Fruit fly (Drosophila melanogaster) whole organism, embryonic: ENCODE measurements around the gene Nup153.

Experiments
- Asciz ChIP-seq: fragments of 200-800 bp; sonication (Bioruptor generic); optimal IDR thresholded peaks from 2 replicates; lab custom pipeline; 2017; ENCODE audit warnings: missing biosample characterization, mild to moderate bottlenecking, missing genetic modification characterization, missing genetic modification reagents
- CG11085 ChIP-seq: fragments of 200-800 bp; sonication (Bioruptor generic); IDR thresholded peaks from 2 replicates; pipeline ENCODE4 v1.3.6; 2022; ENCODE audit warnings: missing biosample characterization, missing genetic modification characterization
- CG11504 ChIP-seq: fragments of 200-800 bp; sonication (Bioruptor generic); optimal IDR thresholded peaks from 3 replicates; lab custom pipeline; 2019; ENCODE audit warnings: missing biosample characterization, mild to moderate bottlenecking, missing genetic modification characterization, moderate library complexity
- CG12155 ChIP-seq: fragments of 200-800 bp; sonication (Bioruptor generic); optimal IDR thresholded peaks from 3 replicates; lab custom pipeline; 2016; ENCODE audit warnings: missing biosample characterization, missing genetic modification characterization
- CG12659 ChIP-seq: fragments of 200-800 bp; sonication (Bioruptor generic); optimal IDR thresholded peaks from 3 replicates; lab custom pipeline; 2017; ENCODE audit warnings: mild to moderate bottlenecking, missing biosample characterization, missing genetic modification reagents, missing genetic modification characterization
- CG12744 ChIP-seq: fragments of 200-800 bp; sonication (Bioruptor generic); optimal IDR thresholded peaks from 2 replicates; lab custom pipeline; 2016; ENCODE audit warnings: missing biosample characterization, missing genetic modification characterization
- CG14860 ChIP-seq: fragments of 200-800 bp; sonication (Bioruptor generic); IDR thresholded peaks from 3 replicates; pipeline ENCODE4 v1.3.6; 2022; ENCODE audit warnings: missing biosample characterization, missing genetic modification characterization; ENCODE audit not compliant: partially characterized antibody
- CG15514 ChIP-seq: fragments of 200-800 bp; sonication (Bioruptor generic); optimal IDR thresholded peaks from 3 replicates; lab custom pipeline; 2017; ENCODE audit warnings: missing biosample characterization, missing genetic modification characterization, mild to moderate bottlenecking, moderate library complexity, missing genetic modification reagents
- CG18476 ChIP-seq: fragments of 200-800 bp; sonication (Bioruptor generic); optimal IDR thresholded peaks from 2 replicates; lab custom pipeline; 2016; ENCODE audit warnings: missing biosample characterization, mild to moderate bottlenecking, missing genetic modification characterization
- CG30403 ChIP-seq: fragments of 200-800 bp; sonication (Bioruptor generic); optimal IDR thresholded peaks from 3 replicates; lab custom pipeline; 2016; ENCODE audit warnings: missing biosample characterization, missing genetic modification characterization
- CG3163 ChIP-seq: fragments of 200-800 bp; sonication (Bioruptor generic); optimal IDR thresholded peaks from 3 replicates; lab custom pipeline; 2016; ENCODE audit warnings: missing biosample characterization, missing genetic modification characterization
- CG34376 ChIP-seq: fragments of 200-800 bp; sonication (Bioruptor generic); optimal IDR thresholded peaks from 2 replicates; lab custom pipeline; 2018; ENCODE audit warnings: missing biosample characterization, mild to moderate bottlenecking, missing genetic modification characterization
- CG34422 ChIP-seq: fragments of 200-800 bp; sonication (Bioruptor generic); IDR thresholded peaks from 3 replicates; pipeline ENCODE4 v1.3.6; 2022; ENCODE audit warnings: missing biosample characterization, missing genetic modification characterization
- CG3847 ChIP-seq: fragments of 200-800 bp; sonication (Bioruptor generic); IDR thresholded peaks from 2 replicates; pipeline ENCODE4 v1.3.6; 2022; ENCODE audit warnings: missing biosample characterization, missing genetic modification characterization
- CG4328 ChIP-seq: fragments of 200-800 bp; sonication (Bioruptor generic); optimal IDR thresholded peaks from 3 replicates; lab custom pipeline; 2017; ENCODE audit warnings: missing biosample characterization, missing genetic modification reagents, missing genetic modification characterization
- CG4404 ChIP-seq: fragments of 200-800 bp; sonication (Bioruptor generic); IDR thresholded peaks from 2 replicates; pipeline ENCODE4 v1.3.6; 2022; ENCODE audit warnings: missing biosample characterization, missing genetic modification characterization
- CG7357 ChIP-seq: fragments of 200-800 bp; sonication (Bioruptor generic); IDR thresholded peaks from 3 replicates; pipeline ENCODE4 v1.3.6; 2022; ENCODE audit warnings: missing biosample characterization, missing genetic modification characterization
- CG7839 ChIP-seq: fragments of 200-800 bp; sonication (Bioruptor generic); optimal IDR thresholded peaks from 3 replicates; lab custom pipeline; 2018; ENCODE audit warnings: missing biosample characterization, mild to moderate bottlenecking, missing genetic modification characterization, moderate library complexity
- CG8944 ChIP-seq: fragments of 200-800 bp; sonication (Bioruptor generic); optimal IDR thresholded peaks from 3 replicates; lab custom pipeline; 2016; ENCODE audit warnings: missing biosample characterization, missing genetic modification characterization
- CG9609 ChIP-seq: fragments of 200-800 bp; sonication (Bioruptor generic); optimal IDR thresholded peaks from 3 replicates; lab custom pipeline; 2016; ENCODE audit warnings: missing biosample characterization, missing genetic modification characterization
- CG9932 ChIP-seq: fragments of 200-800 bp; sonication (Bioruptor generic); IDR thresholded peaks from 2 replicates; pipeline ENCODE4 v1.3.6; 2022; ENCODE audit warnings: missing biosample characterization, missing genetic modification characterization
- Dip2 ChIP-seq: fragments of 200-800 bp; sonication (Bioruptor generic); IDR thresholded peaks from 2 replicates; pipeline ENCODE4 v1.3.6; 2022; ENCODE audit warnings: missing biosample characterization, missing genetic modification characterization
- Dref ChIP-seq: fragments of 200-800 bp; sonication (Bioruptor generic); IDR thresholded peaks from 2 replicates; pipeline ENCODE4 v1.3.6; 2022; ENCODE audit warnings: missing biosample characterization, missing genetic modification characterization
- Fer3 ChIP-seq: fragments of 200-800 bp; sonication (Bioruptor generic); optimal IDR thresholded peaks from 2 replicates; lab custom pipeline; 2018; ENCODE audit warnings: missing biosample characterization, mild to moderate bottlenecking, missing genetic modification characterization, moderate library complexity
- Oaz ChIP-seq: fragments of 200-800 bp; sonication (Bioruptor generic); IDR thresholded peaks from 2 replicates; pipeline ENCODE4 v1.3.6; 2022; ENCODE audit warnings: missing biosample characterization, missing genetic modification characterization
- Opbp ChIP-seq: fragments of 200-800 bp; sonication (Bioruptor generic); IDR thresholded peaks from 3 replicates; pipeline ENCODE4 v1.3.6; 2022; ENCODE audit warnings: missing biosample characterization, missing genetic modification characterization; ENCODE audit not compliant: partially characterized antibody
- Optix ChIP-seq: fragments of 200-800 bp; sonication (Bioruptor generic); IDR thresholded peaks from 3 replicates; pipeline ENCODE4 v1.3.6; 2022; ENCODE audit warnings: missing biosample characterization, missing genetic modification characterization
- Rfx ChIP-seq: fragments of 200-800 bp; sonication (Bioruptor generic); IDR thresholded peaks from 2 replicates; pipeline ENCODE4 v1.3.6; 2022; ENCODE audit warnings: missing biosample characterization, missing genetic modification characterization
- Taf1 ChIP-seq: fragments of 200-800 bp; sonication (Bioruptor generic); IDR thresholded peaks from 2 replicates; pipeline ENCODE4 v1.3.6; 2022; ENCODE audit warnings: missing biosample characterization, missing genetic modification characterization
- Tbp ChIP-seq: fragments of >200 bp; optimal IDR thresholded peaks from 2 replicates; lab custom pipeline; 2018; ENCODE audit warnings: missing biosample characterization, missing genetic modification characterization
- amos ChIP-seq: fragments of 200-800 bp; sonication (Bioruptor generic); IDR thresholded peaks from 2 replicates; pipeline ENCODE4 v1.3.6; 2022; ENCODE audit warnings: missing biosample characterization, missing genetic modification characterization; ENCODE audit not compliant: partially characterized antibody
- bigmax ChIP-seq: fragments of 200-800 bp; sonication (Bioruptor generic); optimal IDR thresholded peaks from 2 replicates; lab custom pipeline; 2018; ENCODE audit warnings: missing biosample characterization, mild to moderate bottlenecking, missing genetic modification characterization
- cg ChIP-seq: fragments of 200-800 bp; sonication (Bioruptor generic); optimal IDR thresholded peaks from 3 replicates; lab custom pipeline; 2019; ENCODE audit warnings: missing biosample characterization, mild to moderate bottlenecking, missing genetic modification characterization, moderate library complexity
- chm ChIP-seq: fragments of 200-800 bp; sonication (Bioruptor generic); IDR thresholded peaks from 2 replicates; pipeline ENCODE4 v1.3.6; 2022; ENCODE audit warnings: missing biosample characterization, missing genetic modification characterization
- gsb ChIP-seq: fragments of 200-800 bp; sonication (Bioruptor generic); IDR thresholded peaks from 2 replicates; pipeline ENCODE4 v1.3.6; 2022; ENCODE audit warnings: missing biosample characterization, missing genetic modification characterization
- gt ChIP-seq: fragments of 200-800 bp; sonication (Bioruptor generic); IDR thresholded peaks from 2 replicates; pipeline ENCODE4 v1.3.6; 2022; ENCODE audit warnings: missing biosample characterization, missing genetic modification characterization
- her ChIP-seq: fragments of 200-800 bp; sonication (Bioruptor generic); optimal IDR thresholded peaks from 2 replicates; lab custom pipeline; 2016; ENCODE audit warnings: missing biosample characterization, missing genetic modification characterization
- knrl ChIP-seq: fragments of 200-800 bp; sonication (Bioruptor generic); IDR thresholded peaks from 3 replicates; pipeline ENCODE4 v1.3.6; 2022; ENCODE audit warnings: missing biosample characterization, missing genetic modification characterization; ENCODE audit not compliant: partially characterized antibody
- lmd ChIP-seq: fragments of 200-800 bp; sonication (Bioruptor generic); IDR thresholded peaks from 2 replicates; pipeline ENCODE4 v1.3.6; 2022; ENCODE audit warnings: missing biosample characterization, missing genetic modification characterization
- peb ChIP-seq: fragments of 200-800 bp; sonication (Bioruptor generic); IDR thresholded peaks from 2 replicates; pipeline ENCODE4 v1.3.6; 2022; ENCODE audit warnings: missing biosample characterization, missing genetic modification characterization
- pfk ChIP-seq: fragments of 200-800 bp; sonication (Bioruptor generic); optimal IDR thresholded peaks from 2 replicates; lab custom pipeline; 2018; ENCODE audit warnings: missing biosample characterization, mild to moderate bottlenecking, missing genetic modification characterization, moderate library complexity
- row ChIP-seq: fragments of 200-800 bp; sonication (Bioruptor generic); IDR thresholded peaks from 3 replicates; pipeline ENCODE4 v1.3.6; 2022; ENCODE audit warnings: missing biosample characterization, missing genetic modification characterization
- sima ChIP-seq: fragments of 200-800 bp; sonication (Bioruptor generic); optimal IDR thresholded peaks from 2 replicates; lab custom pipeline; 2016; ENCODE audit warnings: missing biosample characterization, missing genetic modification characterization
- sqz ChIP-seq: fragments of 200-800 bp; sonication (Bioruptor generic); optimal IDR thresholded peaks from 3 replicates; lab custom pipeline; 2018; ENCODE audit warnings: missing biosample characterization, mild to moderate bottlenecking, missing genetic modification characterization
- tll ChIP-seq, 2 experiments: fragments of 200-800 bp in 1 of 2; fragments of >200 bp in 1 of 2; sonication (Bioruptor generic) in 1 of 2; optimal IDR thresholded peaks; 2 replicates each; lab custom pipeline; 2017 to 2019; ENCODE audit warnings: missing biosample characterization in 2 of 2, missing genetic modification characterization in 2 of 2, mild to moderate bottlenecking in 1 of 2, moderate library complexity in 1 of 2
- trem ChIP-seq: fragments of 200-800 bp; optimal IDR thresholded peaks from 3 replicates; lab custom pipeline; 2019; ENCODE audit warnings: missing biosample characterization, mild to moderate bottlenecking, missing genetic modification characterization, moderate library complexity
- unpg ChIP-seq: fragments of 200-800 bp; sonication (Bioruptor generic); optimal IDR thresholded peaks from 3 replicates; lab custom pipeline; 2018; ENCODE audit warnings: missing biosample characterization, mild to moderate bottlenecking, missing genetic modification characterization, moderate library complexity
- vvl ChIP-seq: fragments of 200-800 bp; sonication (Bioruptor generic); IDR thresholded peaks from 2 replicates; pipeline ENCODE4 v1.3.6; 2022; ENCODE audit warnings: missing biosample characterization, missing genetic modification characterization
- zfh1 ChIP-seq: fragments of 200-800 bp; sonication (Bioruptor generic); IDR thresholded peaks from 3 replicates; pipeline ENCODE4 v1.3.6; 2022; ENCODE audit warnings: missing biosample characterization, missing genetic modification characterization

Gene Nup153

DNA sequence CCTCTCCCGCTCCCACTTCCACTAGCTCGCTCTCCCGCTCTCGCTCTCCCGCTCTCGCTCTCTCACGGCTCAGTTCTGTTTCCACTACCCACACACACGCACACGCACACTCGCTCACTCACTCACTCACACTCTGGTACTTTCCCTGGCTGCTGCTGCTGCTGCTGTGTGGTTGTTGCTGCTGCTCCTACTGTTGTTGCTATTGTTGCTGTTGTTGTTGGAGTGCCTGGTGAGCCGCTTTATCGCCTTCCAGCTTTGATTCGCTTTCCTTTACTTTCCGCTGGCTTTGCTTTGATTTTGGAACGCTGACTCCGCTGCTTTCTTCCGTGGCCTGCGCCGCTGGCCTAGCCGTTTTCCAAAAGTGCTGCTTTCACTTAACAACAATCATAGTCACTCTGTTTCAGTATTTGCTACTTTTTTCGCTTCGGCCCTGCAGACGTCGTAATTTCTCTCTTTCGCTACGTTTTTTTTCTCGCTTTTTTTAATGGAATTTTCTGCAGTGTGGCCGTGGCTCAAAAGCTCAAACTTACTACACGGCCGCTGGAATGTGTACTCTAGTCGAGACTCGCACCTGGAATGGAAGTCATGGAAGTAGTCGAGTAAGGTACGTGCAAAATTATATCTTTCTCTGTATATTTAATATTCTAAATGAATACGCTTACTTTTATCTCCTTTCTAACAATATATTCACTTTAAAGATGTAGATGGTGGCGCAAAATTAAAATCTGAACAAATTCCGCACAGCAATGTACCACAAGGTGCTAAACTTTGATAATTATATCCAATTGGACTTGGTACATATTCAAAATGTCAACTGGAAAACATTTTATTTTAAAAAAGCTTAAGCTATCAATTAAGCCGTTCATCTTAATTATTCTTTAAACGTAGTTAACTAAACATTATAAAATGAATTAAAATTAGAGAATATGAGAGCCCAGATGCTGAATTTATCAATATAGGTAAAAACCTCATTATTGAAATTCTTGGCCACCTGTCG is 39.2 kb upstream of the Nup153 start, which contains the start of gene Pp2B-14D (continued):
- TF ChIP-seq CG8944 (GFP tag; lab: Kevin White, UChicago) (no peak), Dip2 (GFP tag; lab: Robert Waterston, UW) (no peak), Taf1 (GFP tag; lab: Robert Waterston, UW) (no peak), vvl (GFP tag; lab: Robert Waterston, UW) (peak; percentile 24; the same call in 1 of the 2 replicates), amos (GFP tag; lab: Robert Waterston, UW) (peak; percentile 8; the same call in 1 of the 2 replicates), knrl (GFP tag; lab: Robert Waterston, UW) (no peak), CG11504 (tag; lab: Kevin White, UChicago) (no peak), CG7839 (no peak), Dref (GFP tag; lab: Robert Waterston, UW) (no peak; the same call in 1 of the 2 replicates), zfh1 (no peak), her (GFP tag; lab: Kevin White, UChicago) (no peak), sqz (GFP tag; lab: Kevin White, UChicago) (peak; percentile 79), Tbp (GFP tag; lab: Kevin White, UChicago) (no peak), bigmax (GFP tag; lab: Kevin White, UChicago) (no peak), Oaz (no peak), CG4404 (GFP tag; lab: Robert Waterston, UW) (no peak), pfk (no peak), Rfx (0 out of 2 replicates have a peak, but pooled peaks have one; percentile 6), CG34422 (GFP tag; lab: Robert Waterston, UW) (no peak), lmd (no peak), CG9932 (GFP tag; lab: Robert Waterston, UW) (no peak; the same call in 1 of the 2 replicates), CG14860 (GFP tag; lab: Robert Waterston, UW) (no peak), CG3163 (GFP tag; lab: Kevin White, UChicago) (no peak), gsb (no peak), tll (GFP tag; optimal IDR thresholded peaks at IDR 0.05; lab: Kevin White, UChicago) (no peak), cg (peak; percentile 93), unpg (GFP tag; lab: Kevin White, UChicago) (no peak), CG4328 (no peak), CG34376 (GFP tag; lab: Kevin White, UChicago) (peak; percentile 45), trem (tag; lab: Kevin White, UChicago) (peak; percentile 1), row (peak; percentile 51; the same call in 2 of the 3 replicates), sima (GFP tag; lab: Kevin White, UChicago) (no peak), Fer3 (tag; lab: Kevin White, UChicago) (no peak), CG18476 (GFP tag; lab: Kevin White, UChicago) (no peak), gt (GFP tag; lab: Robert Waterston, UW) (no peak), peb (GFP tag; lab: Robert Waterston, UW) (no peak), Optix (GFP tag; lab: Robert Waterston, UW) (no peak), CG7357 (GFP tag; lab: Robert Waterston, UW) (no peak), CG9609 (GFP tag; lab: Kevin White, UChicago) (no peak), CG12155 (GFP tag; lab: Kevin White, UChicago) (no peak), CG15514 (peak; percentile 35), CG11085 (no peak), Asciz (no peak), CG12659 (peak; percentile 54), CG3847 (GFP tag; lab: Robert Waterston, UW) (no peak), CG12744 (GFP tag; lab: Kevin White, UChicago) (no peak), CG30403 (GFP tag; lab: Kevin White, UChicago) (no peak), Opbp (0 out of 3 replicates have a peak, but pooled peaks have one; percentile 40), chm (GFP tag; lab: Robert Waterston, UW) (no peak)
